Fruit fly (Drosophila melanogaster) whole organism: ENCODE results near the gene CG11563.

Experiments
- CG8478 ChIP-seq: fragments of >200 bp; optimal IDR thresholded peaks from 2 replicates; lab custom pipeline; 2018; ENCODE audit warnings: inconsistent platforms
- Dll ChIP-seq: fragments of >200 bp; optimal IDR thresholded peaks from 2 replicates; lab custom pipeline; 2017
- pan ChIP-seq: fragments of >200 bp; optimal IDR thresholded peaks from 2 replicates; lab custom pipeline; 2017
- psq ChIP-seq: fragments of >200 bp; optimal IDR thresholded peaks from 2 replicates; lab custom pipeline; 2017
- usp ChIP-seq: fragments of >200 bp; optimal IDR thresholded peaks from 2 replicates; lab custom pipeline; 2017; ENCODE audit warnings: missing biosample characterization, missing genetic modification characterization, mixed read lengths

DNA sequence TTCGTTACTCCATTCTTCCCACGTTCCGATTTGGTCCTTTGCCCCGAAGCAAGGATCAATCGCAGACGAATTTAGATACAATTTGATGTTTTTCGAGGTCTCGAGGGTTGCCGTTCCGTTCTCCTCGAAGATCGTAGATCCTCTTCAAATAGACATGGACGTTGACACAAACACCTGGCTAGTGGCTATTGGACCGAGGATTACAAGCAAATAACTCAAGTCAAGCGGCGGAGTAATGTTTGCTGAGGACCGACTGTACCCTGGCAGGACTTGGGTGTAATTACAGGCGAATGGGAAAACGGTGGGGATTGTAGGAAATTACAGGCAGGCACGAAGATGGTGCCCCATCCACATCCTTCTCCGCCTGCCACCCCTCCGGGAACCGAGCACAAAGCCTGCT is 39.2 kb upstream of the CG11563 start:
- TF ChIP-seq usp (GFP tag; lab: Kevin White, UChicago) (no peak), CG8478 (lab: Kevin White, UChicago) (no peak), pan (lab: Kevin White, UChicago) (no peak), psq (lab: Kevin White, UChicago) (no peak), Dll (lab: Kevin White, UChicago) (no peak)
